Fruit fly (Drosophila melanogaster) whole organism, embryonic: ENCODE results near the gene aqz.

ENCODE experiments used
- ATbp ChIP-seq: fragments of 200-800 bp; sonication (Bioruptor generic); optimal IDR thresholded peaks from 2 replicates; lab custom pipeline; 2017; ENCODE audit warnings: missing biosample characterization, mild to moderate bottlenecking, missing genetic modification characterization, missing genetic modification reagents
- Aef1 ChIP-seq: fragments of 200-800 bp; sonication (Bioruptor generic); IDR thresholded peaks from 3 replicates; pipeline ENCODE4 v1.3.6; 2022; ENCODE audit warnings: missing biosample characterization, missing genetic modification characterization
- BEAF-32 ChIP-seq: fragments of 200-800 bp; sonication (Bioruptor generic); optimal IDR thresholded peaks from 3 replicates; lab custom pipeline; 2017; ENCODE audit warnings: missing biosample characterization, missing genetic modification characterization, mild to moderate bottlenecking, moderate library complexity, missing genetic modification reagents
- CG10147 ChIP-seq: fragments of 200-800 bp; sonication (Bioruptor generic); optimal IDR thresholded peaks from 2 replicates; lab custom pipeline; 2019; ENCODE audit warnings: missing biosample characterization, mild to moderate bottlenecking, missing genetic modification characterization, moderate library complexity
- CG10209 ChIP-seq: fragments of 200-800 bp; sonication (Bioruptor generic); optimal IDR thresholded peaks from 3 replicates; lab custom pipeline; 2017; ENCODE audit warnings: missing biosample characterization, mild to moderate bottlenecking, missing genetic modification characterization, missing genetic modification reagents
- CG11504 ChIP-seq: fragments of 200-800 bp; sonication (Bioruptor generic); optimal IDR thresholded peaks from 3 replicates; lab custom pipeline; 2019; ENCODE audit warnings: missing biosample characterization, mild to moderate bottlenecking, missing genetic modification characterization, moderate library complexity
- CG11695 ChIP-seq: fragments of 200-800 bp; sonication (Bioruptor generic); IDR thresholded peaks from 3 replicates; pipeline ENCODE4 v1.3.6; 2022; ENCODE audit warnings: missing biosample characterization, missing genetic modification characterization
- CG11696 ChIP-seq: fragments of 200-800 bp; sonication (Bioruptor generic); IDR thresholded peaks from 2 replicates; pipeline ENCODE4 v1.3.6; 2022; ENCODE audit warnings: missing biosample characterization, missing genetic modification characterization
- CG12219 ChIP-seq: fragments of 200-800 bp; sonication (Bioruptor generic); optimal IDR thresholded peaks from 3 replicates; lab custom pipeline; 2018; ENCODE audit warnings: missing biosample characterization, mild to moderate bottlenecking, missing genetic modification characterization
- CG12299 ChIP-seq: fragments of 200-800 bp; sonication (Bioruptor generic); optimal IDR thresholded peaks from 2 replicates; lab custom pipeline; 2018; ENCODE audit warnings: missing biosample characterization, mild to moderate bottlenecking, missing genetic modification characterization
- CG13287 ChIP-seq: fragments of 200-800 bp; sonication (Bioruptor generic); IDR thresholded peaks from 2 replicates; pipeline ENCODE4 v1.3.6; 2022; ENCODE audit warnings: missing biosample characterization, missing genetic modification characterization; ENCODE audit not compliant: partially characterized antibody
- CG2116 ChIP-seq: fragments of 200-800 bp; sonication (Bioruptor generic); optimal IDR thresholded peaks from 3 replicates; lab custom pipeline; 2018; ENCODE audit warnings: missing biosample characterization, mild to moderate bottlenecking, missing genetic modification characterization
- CG32532 ChIP-seq: fragments of 200-800 bp; sonication (Bioruptor generic); IDR thresholded peaks from 2 replicates; pipeline ENCODE4 v1.3.6; 2022; ENCODE audit warnings: missing biosample characterization, missing genetic modification characterization
- CG32772 ChIP-seq: fragments of 200-800 bp; sonication (Bioruptor generic); IDR thresholded peaks from 2 replicates; pipeline ENCODE4 v1.3.6; 2022; ENCODE audit warnings: missing biosample characterization, missing genetic modification characterization
- CG3407 ChIP-seq: fragments of 200-800 bp; sonication (Bioruptor generic); optimal IDR thresholded peaks from 2 replicates; lab custom pipeline; 2018; ENCODE audit warnings: missing biosample characterization, mild to moderate bottlenecking, missing genetic modification characterization
- CG34376 ChIP-seq: fragments of 200-800 bp; sonication (Bioruptor generic); optimal IDR thresholded peaks from 2 replicates; lab custom pipeline; 2018; ENCODE audit warnings: missing biosample characterization, mild to moderate bottlenecking, missing genetic modification characterization
- CG6683 ChIP-seq: fragments of 200-800 bp; sonication (Bioruptor generic); optimal IDR thresholded peaks from 2 replicates; lab custom pipeline; 2017; ENCODE audit warnings: missing biosample characterization, mild to moderate bottlenecking, missing genetic modification characterization, missing genetic modification reagents
- CG8944 ChIP-seq: fragments of 200-800 bp; sonication (Bioruptor generic); optimal IDR thresholded peaks from 3 replicates; lab custom pipeline; 2016; ENCODE audit warnings: missing biosample characterization, missing genetic modification characterization
- CG9609 ChIP-seq: fragments of 200-800 bp; sonication (Bioruptor generic); optimal IDR thresholded peaks from 3 replicates; lab custom pipeline; 2016; ENCODE audit warnings: missing biosample characterization, missing genetic modification characterization
- Doc3 ChIP-seq: fragments of 200-800 bp; sonication (Bioruptor generic); IDR thresholded peaks from 3 replicates; pipeline ENCODE4 v1.3.6; 2022; ENCODE audit warnings: missing biosample characterization, missing genetic modification characterization; ENCODE audit not compliant: partially characterized antibody
- E2f1 ChIP-seq: fragments of 200-800 bp; sonication (Bioruptor generic); IDR thresholded peaks from 2 replicates; pipeline ENCODE4 v1.3.6; 2022; ENCODE audit warnings: missing biosample characterization, missing genetic modification characterization
- E2f2 ChIP-seq: fragments of 200-800 bp; sonication (Bioruptor generic); IDR thresholded peaks from 2 replicates; pipeline ENCODE4 v1.3.6; 2022; ENCODE audit warnings: missing biosample characterization, missing genetic modification characterization
- Fer3 ChIP-seq: fragments of 200-800 bp; sonication (Bioruptor generic); optimal IDR thresholded peaks from 2 replicates; lab custom pipeline; 2018; ENCODE audit warnings: missing biosample characterization, mild to moderate bottlenecking, missing genetic modification characterization, moderate library complexity
- Gsc ChIP-seq: fragments of 200-800 bp; sonication (Bioruptor generic); IDR thresholded peaks from 2 replicates; pipeline ENCODE4 v1.3.6; 2022; ENCODE audit warnings: missing biosample characterization, missing genetic modification characterization
- H2.0 ChIP-seq: fragments of 200-800 bp; sonication (Bioruptor generic); IDR thresholded peaks from 2 replicates; pipeline ENCODE4 v1.3.6; 2022; ENCODE audit warnings: missing biosample characterization, missing genetic modification characterization
- HmgZ ChIP-seq: fragments of 200-800 bp; sonication (Bioruptor generic); optimal IDR thresholded peaks from 2 replicates; lab custom pipeline; 2018; ENCODE audit warnings: missing biosample characterization, mild to moderate bottlenecking, missing genetic modification characterization
- Jarid2 ChIP-seq: fragments of 200-800 bp; sonication (Bioruptor generic); optimal IDR thresholded peaks from 3 replicates; lab custom pipeline; 2017; ENCODE audit warnings: mild to moderate bottlenecking, missing biosample characterization, missing genetic modification reagents, missing genetic modification characterization
- Max ChIP-seq: fragments of 200-800 bp; sonication (Bioruptor generic); optimal IDR thresholded peaks from 2 replicates; lab custom pipeline; 2016; ENCODE audit warnings: missing biosample characterization, mild to moderate bottlenecking, missing genetic modification characterization
- Sry-β ChIP-seq: fragments of 200-800 bp; sonication (Bioruptor generic); optimal IDR thresholded peaks from 2 replicates; lab custom pipeline; 2018; ENCODE audit warnings: missing biosample characterization, mild to moderate bottlenecking, missing genetic modification characterization, moderate library complexity
- Stat92E ChIP-seq, 3 experiments: fragments of >200 bp in 2 of 3; fragments of 200-800 bp in 1 of 3; sonication (Bioruptor generic) in 1 of 3; optimal IDR thresholded peaks; 2 replicates each; lab custom pipeline; 2017 to 2019; ENCODE audit warnings: missing biosample characterization in 3 of 3, missing genetic modification characterization in 3 of 3, mild to moderate bottlenecking in 1 of 3, moderate library complexity in 1 of 3
- TFAM ChIP-seq: fragments of 200-800 bp; sonication (Bioruptor generic); optimal IDR thresholded peaks from 2 replicates; lab custom pipeline; 2017; ENCODE audit warnings: missing biosample characterization, missing genetic modification characterization, inconsistent platforms
- ac ChIP-seq: fragments of 200-800 bp; sonication (Bioruptor generic); optimal IDR thresholded peaks from 3 replicates; lab custom pipeline; 2017; ENCODE audit warnings: missing biosample characterization, mild to moderate bottlenecking, missing genetic modification characterization
- chn ChIP-seq: fragments of 200-800 bp; sonication (Bioruptor generic); optimal IDR thresholded peaks from 2 replicates; lab custom pipeline; 2016; ENCODE audit warnings: missing biosample characterization, missing genetic modification characterization
- gem ChIP-seq: fragments of 200-800 bp; sonication (Bioruptor generic); optimal IDR thresholded peaks from 2 replicates; lab custom pipeline; 2019; ENCODE audit warnings: missing biosample characterization, mild to moderate bottlenecking, missing genetic modification characterization, moderate library complexity
- gro ChIP-seq: fragments of 200-800 bp; sonication (Bioruptor generic); optimal IDR thresholded peaks from 2 replicates; lab custom pipeline; 2016; ENCODE audit warnings: missing biosample characterization, missing genetic modification characterization
- ham ChIP-seq: fragments of 200-800 bp; sonication (Bioruptor generic); IDR thresholded peaks from 2 replicates; pipeline ENCODE4 v1.3.6; 2022; ENCODE audit warnings: missing biosample characterization, missing genetic modification characterization
- ind ChIP-seq: fragments of 200-800 bp; sonication (Bioruptor generic); optimal IDR thresholded peaks from 3 replicates; lab custom pipeline; 2016; ENCODE audit warnings: missing biosample characterization, missing genetic modification characterization
- insv ChIP-seq, 2 experiments: fragments of 200-800 bp; sonication (Bioruptor generic); optimal IDR thresholded peaks; 3 replicates each; lab custom pipeline; 2016 to 2018; ENCODE audit warnings: missing biosample characterization in 2 of 2, missing genetic modification characterization in 2 of 2
- inv ChIP-seq: fragments of 200-800 bp; sonication (Bioruptor generic); IDR thresholded peaks from 2 replicates; pipeline ENCODE4 v1.3.6; 2022; ENCODE audit warnings: missing biosample characterization, missing genetic modification characterization; ENCODE audit not compliant: partially characterized antibody
- lbe ChIP-seq: fragments of 200-800 bp; sonication (Bioruptor generic); optimal IDR thresholded peaks from 2 replicates; lab custom pipeline; 2016; ENCODE audit warnings: missing biosample characterization, mild to moderate bottlenecking, missing genetic modification characterization
- lilli ChIP-seq: fragments of 200-800 bp; sonication (Bioruptor generic); optimal IDR thresholded peaks from 3 replicates; lab custom pipeline; 2016; ENCODE audit warnings: missing biosample characterization, missing genetic modification characterization
- otp ChIP-seq: fragments of 200-800 bp; sonication (Bioruptor generic); IDR thresholded peaks from 3 replicates; pipeline ENCODE4, ENCODE4 v1.3.6; 2022; ENCODE audit warnings: missing biosample characterization, missing genetic modification characterization
- sc ChIP-seq, 3 experiments: fragments of >200 bp in 2 of 3; fragments of 200-800 bp in 1 of 3; sonication (Bioruptor generic) in 1 of 3; optimal IDR thresholded peaks; 2 replicates in 2 of 3; 3 replicates in 1 of 3; lab custom pipeline; 2017; ENCODE audit warnings: mild to moderate bottlenecking in 1 of 3, missing biosample characterization in 1 of 3, missing genetic modification characterization in 1 of 3, missing genetic modification reagents in 1 of 3
- slbo ChIP-seq: fragments of 200-800 bp; sonication (Bioruptor generic); IDR thresholded peaks from 2 replicates; pipeline ENCODE4 v1.3.6; 2022; ENCODE audit warnings: missing biosample characterization, missing genetic modification characterization
- sob ChIP-seq: fragments of 200-800 bp; sonication (Bioruptor generic); IDR thresholded peaks from 2 replicates; pipeline ENCODE4 v1.3.6; 2022; ENCODE audit warnings: missing biosample characterization, missing genetic modification characterization
- stwl ChIP-seq: fragments of 200-800 bp; sonication (Bioruptor generic); optimal IDR thresholded peaks from 3 replicates; lab custom pipeline; 2018; ENCODE audit warnings: missing biosample characterization, mild to moderate bottlenecking, missing genetic modification characterization, moderate library complexity
- tin ChIP-seq: fragments of 200-800 bp; sonication (Bioruptor generic); optimal IDR thresholded peaks from 3 replicates; lab custom pipeline; 2016; ENCODE audit warnings: missing biosample characterization, missing genetic modification characterization
- tio ChIP-seq: fragments of 200-800 bp; sonication (Bioruptor generic); optimal IDR thresholded peaks from 2 replicates; lab custom pipeline; 2017; ENCODE audit warnings: missing biosample characterization, missing genetic modification characterization, inconsistent platforms
- z ChIP-seq: fragments of 200-800 bp; sonication (Bioruptor generic); IDR thresholded peaks from 3 replicates; pipeline ENCODE4 v1.3.6; 2022; ENCODE audit warnings: missing biosample characterization, missing genetic modification characterization

The aqz gene

dm6 chr3R:8808518-8808921 is 12.0 kb downstream of the aqz start (continued):
- peak; percentile 76 for TF ChIP-seq CG11504 (tag; lab: Kevin White, UChicago)
- TF ChIP-seq E2f2 (GFP tag; lab: Robert Waterston, UW): no peak
- TF ChIP-seq BEAF-32: no peak
- peak; percentile 61 for TF ChIP-seq stwl
- no peak for TF ChIP-seq gro (GFP tag; lab: Kevin White, UChicago)
- no peak for TF ChIP-seq inv
- no peak for TF ChIP-seq sc (optimal IDR thresholded peaks at IDR 0.05; lab: Kevin White, UChicago)
- peak; percentile 81 for TF ChIP-seq sc (GFP tag; optimal IDR thresholded peaks at IDR 0.05; lab: Kevin White, UChicago)
- TF ChIP-seq CG2116 (GFP tag; lab: Kevin White, UChicago): peak; percentile 49
- no peak for TF ChIP-seq CG6683 (GFP tag; lab: Kevin White, UChicago)
- no peak for TF ChIP-seq Fer3
- TF ChIP-seq CG10209 (GFP tag; lab: Kevin White, UChicago): peak; percentile 68
- TF ChIP-seq lilli (GFP tag; lab: Kevin White, UChicago): peak; percentile 55
- peak; percentile 27; the same call in 1 of the 3 replicates for TF ChIP-seq CG11695 (GFP tag; lab: Robert Waterston, UW)
- TF ChIP-seq Max (GFP tag; lab: Kevin White, UChicago): peak; percentile 66
- peak; percentile 53 for TF ChIP-seq H2.0 (GFP tag; lab: Robert Waterston, UW)
- peak in 1 of 3 experiments; percentile 71 for TF ChIP-seq Stat92E (GFP tag; optimal IDR thresholded peaks at IDR 0.05; lab: Kevin White, UChicago)
- no peak for TF ChIP-seq slbo
- peak; percentile 48; the same call in 1 of the 2 replicates for TF ChIP-seq CG32772 (GFP tag; lab: Robert Waterston, UW)
- TF ChIP-seq chn: no peak
- peak; percentile 31; the same call in 1 of the 2 replicates for TF ChIP-seq E2f1 (GFP tag; lab: Robert Waterston, UW)
- no peak for TF ChIP-seq z
- TF ChIP-seq ind (GFP tag; lab: Kevin White, UChicago): peak; percentile 42
- TF ChIP-seq otp (GFP tag; lab: Robert Waterston, UW): peak; percentile 57; the same call in 1 of the 3 replicates
- TF ChIP-seq CG34376 (GFP tag; lab: Kevin White, UChicago): no peak
- TF ChIP-seq CG10147 (GFP tag; lab: Kevin White, UChicago): no peak
- peak in 1 of 2 experiments; percentile 17 for TF ChIP-seq insv (GFP tag; optimal IDR thresholded peaks at IDR 0.05; lab: Kevin White, UChicago)
- no peak for TF ChIP-seq Aef1 (GFP tag; lab: Robert Waterston, UW)
- TF ChIP-seq CG3407: peak; percentile 67
- TF ChIP-seq Sry-β (GFP tag; lab: Kevin White, UChicago): peak; percentile 38
- TF ChIP-seq CG32532 (GFP tag; lab: Robert Waterston, UW): no peak; the same call in 1 of the 2 replicates
- TF ChIP-seq ham (GFP tag; lab: Robert Waterston, UW): no peak
- TF ChIP-seq CG13287 (GFP tag; lab: Robert Waterston, UW): no peak
- TF ChIP-seq HmgZ (tag; lab: Kevin White, UChicago): no peak
- peak; percentile 2 for TF ChIP-seq lbe (GFP tag; lab: Kevin White, UChicago)
- peak; percentile 54 for TF ChIP-seq CG8944 (GFP tag; lab: Kevin White, UChicago)
- TF ChIP-seq CG12299 (tag; lab: Kevin White, UChicago): peak; percentile 42
- no peak for TF ChIP-seq Jarid2 (GFP tag; lab: Kevin White, UChicago)
- peak; percentile 1 for TF ChIP-seq TFAM
- TF ChIP-seq tin (GFP tag; lab: Kevin White, UChicago): peak; percentile 66
- TF ChIP-seq ac (GFP tag; lab: Kevin White, UChicago): peak; percentile 92
- peak; percentile 40 for TF ChIP-seq CG12219 (GFP tag; lab: Kevin White, UChicago)
- peak; percentile 45 for TF ChIP-seq ATbp (GFP tag; lab: Kevin White, UChicago)
- peak; percentile 63 for TF ChIP-seq CG9609
- no peak for TF ChIP-seq sob
- no peak for TF ChIP-seq Gsc
- no peak for TF ChIP-seq CG11696 (GFP tag; lab: Robert Waterston, UW)
- peak; percentile 91 for TF ChIP-seq gem
- no peak for TF ChIP-seq tio (GFP tag; lab: Kevin White, UChicago)
- no peak for TF ChIP-seq Doc3 (GFP tag; lab: Robert Waterston, UW)
